Worm (Caenorhabditis elegans) whole organism, L2 larva: ENCODE data around the gene tub-1.

Source experiments
- alr-1 ChIP-seq: fragments of 150-350 bp; optimal IDR thresholded peaks from 2 replicates; lab custom pipeline; 2014; ENCODE audit warnings: missing biosample characterization, missing genetic modification characterization
- ama-1 ChIP-seq: fragments of 150-350 bp; optimal IDR thresholded peaks from 2 replicates; lab custom pipeline; 2018; ENCODE audit warnings: inconsistent platforms
- lsy-2 ChIP-seq, 2 experiments: fragments of 150-350 bp in 1 of 2; sonication (generic microtip) in 1 of 2; optimal IDR thresholded peaks; 2 replicates each; lab custom pipeline; 2014 to 2017; ENCODE audit warnings: missing biosample characterization in 2 of 2, missing genetic modification characterization in 2 of 2
- mdl-1 ChIP-seq, 2 experiments: fragments of 150-350 bp in 1 of 2; sonication (generic microtip) in 1 of 2; optimal IDR thresholded peaks; 2 replicates each; lab custom pipeline; 2017; ENCODE audit warnings: missing biosample characterization in 2 of 2, missing genetic modification characterization in 2 of 2
- nhr-25 ChIP-seq: fragments of 150-350 bp; sonication (generic microtip); optimal IDR thresholded peaks from 3 replicates; lab custom pipeline; 2014; ENCODE audit warnings: missing biosample characterization, missing genetic modification characterization
- unc-62 ChIP-seq: fragments of 150-350 bp; optimal IDR thresholded peaks from 2 replicates; lab custom pipeline; 2014; ENCODE audit warnings: missing biosample characterization, missing genetic modification reagents, missing genetic modification characterization

- TF ChIP-seq alr-1 (tag; lab: Kevin White, UChicago) (no peak), mdl-1 (tag; optimal IDR thresholded peaks at IDR 0.05; lab: Kevin White, UChicago) (no peak), unc-62 (no peak), nhr-25 (tag; lab: Kevin White, UChicago) (no peak), lsy-2 (tag; optimal IDR thresholded peaks at IDR 0.05; lab: Kevin White, UChicago) (peak in 1 of 2 experiments; percentile 69), ama-1 (lab: Kevin White, UChicago) (no peak)
These were observed 49.6 kb downstream of the tub-1 start, which contains the start of the genes chst-1 and C41C4.9 for ce11 chrII:8106921-8107695.
